Fruit fly (Drosophila melanogaster) whole organism, prepupa: Measurements from ENCODE around the gene CG18754.

ENCODE experiments used
- Blimp-1 ChIP-seq: fragments of 200-800 bp; sonication (Bioruptor generic); optimal IDR thresholded peaks from 3 replicates; lab custom pipeline; 2017; ENCODE audit warnings: missing biosample characterization, missing genetic modification characterization, mild to moderate bottlenecking, moderate library complexity, missing genetic modification reagents
- CG10631 ChIP-seq: fragments of 200-800 bp; sonication (Bioruptor generic); optimal IDR thresholded peaks from 2 replicates; lab custom pipeline; 2016; ENCODE audit warnings: missing biosample characterization, missing genetic modification characterization
- CG10669 ChIP-seq: fragments of 200-800 bp; sonication (Bioruptor generic); optimal IDR thresholded peaks from 3 replicates; lab custom pipeline; 2018; ENCODE audit warnings: missing biosample characterization, mild to moderate bottlenecking, missing genetic modification characterization, moderate library complexity
- CG11294 ChIP-seq: fragments of 200-800 bp; sonication (Bioruptor generic); IDR thresholded peaks from 2 replicates; pipeline ENCODE4 v1.3.6; 2022; ENCODE audit warnings: missing biosample characterization, missing genetic modification characterization
- CG11762 ChIP-seq: fragments of 200-800 bp; sonication (Bioruptor generic); optimal IDR thresholded peaks from 3 replicates; lab custom pipeline; 2016; ENCODE audit warnings: missing biosample characterization, missing genetic modification characterization; ENCODE audit not compliant: insufficient read depth
- CG11902 ChIP-seq: fragments of 200-800 bp; sonication (Bioruptor generic); optimal IDR thresholded peaks from 3 replicates; lab custom pipeline; 2016; ENCODE audit warnings: missing biosample characterization, missing genetic modification characterization
- CG15336 ChIP-seq: fragments of 200-800 bp; sonication (Bioruptor generic); IDR thresholded peaks from 2 replicates; pipeline ENCODE4 v1.3.6; 2022; ENCODE audit warnings: missing biosample characterization, missing genetic modification characterization
- CG31627 ChIP-seq: fragments of 200-800 bp; sonication (Bioruptor generic); optimal IDR thresholded peaks from 3 replicates; lab custom pipeline; 2016; ENCODE audit warnings: missing biosample characterization, missing genetic modification characterization
- CG3919 ChIP-seq: fragments of 200-800 bp; sonication (Bioruptor generic); optimal IDR thresholded peaks from 3 replicates; lab custom pipeline; 2016; ENCODE audit warnings: missing biosample characterization, missing genetic modification characterization
- CG4318 ChIP-seq: fragments of 200-800 bp; sonication (Bioruptor generic); optimal IDR thresholded peaks from 3 replicates; lab custom pipeline; 2017; ENCODE audit warnings: missing biosample characterization, mild to moderate bottlenecking, missing genetic modification characterization
- CG6163 ChIP-seq: fragments of 200-800 bp; sonication (Bioruptor generic); IDR thresholded peaks from 3 replicates; pipeline ENCODE4 v1.3.6; 2022; ENCODE audit warnings: missing biosample characterization, missing genetic modification characterization
- CG6276 ChIP-seq: fragments of 200-800 bp; sonication (Bioruptor generic); optimal IDR thresholded peaks from 2 replicates; lab custom pipeline; 2017; ENCODE audit warnings: missing biosample characterization, mild to moderate bottlenecking, missing genetic modification characterization
- CG6792 ChIP-seq: fragments of 200-800 bp; sonication (Bioruptor generic); optimal IDR thresholded peaks from 3 replicates; lab custom pipeline; 2016; ENCODE audit warnings: missing biosample characterization, missing genetic modification characterization
- CG6808 ChIP-seq: fragments of 200-800 bp; sonication (Bioruptor generic); optimal IDR thresholded peaks from 3 replicates; lab custom pipeline; 2017; ENCODE audit warnings: missing biosample characterization, missing genetic modification characterization, mild to moderate bottlenecking, moderate library complexity, missing genetic modification reagents
- CG6854 ChIP-seq: fragments of 200-800 bp; sonication (Bioruptor generic); optimal IDR thresholded peaks from 2 replicates; lab custom pipeline; 2017; ENCODE audit warnings: missing biosample characterization, mild to moderate bottlenecking, missing genetic modification characterization
- CG8119 ChIP-seq: fragments of 200-800 bp; sonication (Bioruptor generic); IDR thresholded peaks from 3 replicates; pipeline ENCODE4 v1.3.6; 2022; ENCODE audit warnings: missing biosample characterization, missing genetic modification characterization
- CG8319 ChIP-seq: fragments of 200-800 bp; sonication (Bioruptor generic); optimal IDR thresholded peaks from 3 replicates; lab custom pipeline; 2016; ENCODE audit warnings: missing biosample characterization, missing genetic modification characterization
- CG8632 ChIP-seq: fragments of 200-800 bp; sonication (Bioruptor generic); optimal IDR thresholded peaks from 3 replicates; lab custom pipeline; 2016; ENCODE audit warnings: missing biosample characterization, missing genetic modification characterization
- CG9139 ChIP-seq: fragments of 200-800 bp; sonication (Bioruptor generic); optimal IDR thresholded peaks from 3 replicates; lab custom pipeline; 2017; ENCODE audit warnings: missing biosample characterization, mild to moderate bottlenecking, missing genetic modification characterization
- Eip75B ChIP-seq: fragments of 200-800 bp; sonication (Bioruptor generic); optimal IDR thresholded peaks from 3 replicates; lab custom pipeline; 2016; ENCODE audit warnings: missing biosample characterization, missing genetic modification characterization
- Eip78C ChIP-seq: fragments of 200-800 bp; sonication (Bioruptor generic); peaks from one replicate; lab custom pipeline; 2016; ENCODE audit warnings: missing biosample characterization, missing genetic modification characterization
- Eip93F ChIP-seq: fragments of 200-800 bp; sonication (Bioruptor generic); optimal IDR thresholded peaks from 2 replicates; lab custom pipeline; 2016; ENCODE audit warnings: missing biosample characterization, mild to moderate bottlenecking, missing genetic modification characterization
- Ets21C ChIP-seq: fragments of 200-800 bp; sonication (Bioruptor generic); optimal IDR thresholded peaks from 3 replicates; lab custom pipeline; 2016; ENCODE audit warnings: missing biosample characterization, missing genetic modification characterization
- Ets96B ChIP-seq: fragments of 200-800 bp; optimal IDR thresholded peaks from 2 replicates; lab custom pipeline; 2019; ENCODE audit warnings: missing biosample characterization, mild to moderate bottlenecking, missing genetic modification characterization, moderate library complexity
- Gug ChIP-seq: fragments of 200-800 bp; sonication (Bioruptor generic); IDR thresholded peaks from 2 replicates; pipeline ENCODE4 v1.3.6; 2022; ENCODE audit warnings: missing biosample characterization, missing genetic modification characterization
- Hr38 ChIP-seq: sonication (Bioruptor generic); optimal IDR thresholded peaks from 2 replicates; lab custom pipeline; 2016; ENCODE audit warnings: missing biosample characterization, missing genetic modification characterization
- Smox ChIP-seq: fragments of 200-800 bp; sonication (Bioruptor generic); optimal IDR thresholded peaks from 3 replicates; lab custom pipeline; 2016; ENCODE audit warnings: missing biosample characterization, missing genetic modification characterization
- Sox14 ChIP-seq: fragments of 200-800 bp; sonication (Bioruptor generic); optimal IDR thresholded peaks from 3 replicates; lab custom pipeline; 2016; ENCODE audit warnings: missing biosample characterization, missing genetic modification characterization
- Sox15 ChIP-seq: fragments of 200-800 bp; sonication (Bioruptor generic); optimal IDR thresholded peaks from 3 replicates; lab custom pipeline; 2016; ENCODE audit warnings: missing biosample characterization, missing genetic modification characterization
- achi ChIP-seq: fragments of 200-800 bp; sonication (Bioruptor generic); optimal IDR thresholded peaks from 3 replicates; lab custom pipeline; 2016; ENCODE audit warnings: missing biosample characterization, missing genetic modification characterization
- cyc ChIP-seq: fragments of 200-800 bp; sonication (Bioruptor generic); optimal IDR thresholded peaks from 3 replicates; lab custom pipeline; 2016; ENCODE audit warnings: missing biosample characterization, missing genetic modification characterization
- esn ChIP-seq: fragments of 200-800 bp; sonication (Bioruptor generic); optimal IDR thresholded peaks from 2 replicates; lab custom pipeline; 2016; ENCODE audit warnings: missing biosample characterization, mild to moderate bottlenecking, missing genetic modification characterization, moderate library complexity
- fd85E ChIP-seq: fragments of 200-800 bp; sonication (Bioruptor generic); optimal IDR thresholded peaks from 3 replicates; lab custom pipeline; 2016; ENCODE audit warnings: missing biosample characterization, missing genetic modification characterization
- fkh ChIP-seq: fragments of 200-800 bp; sonication (Bioruptor generic); optimal IDR thresholded peaks from 3 replicates; lab custom pipeline; 2017; ENCODE audit warnings: missing biosample characterization, mild to moderate bottlenecking, missing genetic modification characterization, moderate library complexity
- lz ChIP-seq: fragments of 200-800 bp; sonication (Bioruptor generic); optimal IDR thresholded peaks from 3 replicates; lab custom pipeline; 2016; ENCODE audit warnings: missing biosample characterization, missing genetic modification characterization
- net ChIP-seq: fragments of 200-800 bp; sonication (Bioruptor generic); optimal IDR thresholded peaks from 3 replicates; lab custom pipeline; 2016; ENCODE audit warnings: missing biosample characterization, missing genetic modification characterization
- pdm3 ChIP-seq: fragments of 200-800 bp; sonication (Bioruptor generic); optimal IDR thresholded peaks from 3 replicates; lab custom pipeline; 2016; ENCODE audit warnings: missing biosample characterization, missing genetic modification characterization
- salr ChIP-seq, 2 experiments: fragments of 200-800 bp; sonication (Bioruptor generic); optimal IDR thresholded peaks; 3 replicates each; lab custom pipeline; 2016 to 2018; ENCODE audit warnings: missing biosample characterization in 2 of 2, missing genetic modification characterization in 2 of 2, mild to moderate bottlenecking in 1 of 2
- svp ChIP-seq: fragments of 200-800 bp; sonication (Bioruptor generic); peaks from one replicate; lab custom pipeline; 2016; ENCODE audit warnings: missing biosample characterization, missing genetic modification characterization
- topi ChIP-seq: fragments of 200-800 bp; sonication (Bioruptor generic); optimal IDR thresholded peaks from 3 replicates; lab custom pipeline; 2016; ENCODE audit warnings: missing biosample characterization, missing genetic modification characterization
- vri ChIP-seq: fragments of 200-800 bp; sonication (Bioruptor generic); optimal IDR thresholded peaks from 3 replicates; lab custom pipeline; 2016; ENCODE audit warnings: missing biosample characterization, mild to moderate bottlenecking, missing genetic modification characterization

The CG18754 gene

DNA sequence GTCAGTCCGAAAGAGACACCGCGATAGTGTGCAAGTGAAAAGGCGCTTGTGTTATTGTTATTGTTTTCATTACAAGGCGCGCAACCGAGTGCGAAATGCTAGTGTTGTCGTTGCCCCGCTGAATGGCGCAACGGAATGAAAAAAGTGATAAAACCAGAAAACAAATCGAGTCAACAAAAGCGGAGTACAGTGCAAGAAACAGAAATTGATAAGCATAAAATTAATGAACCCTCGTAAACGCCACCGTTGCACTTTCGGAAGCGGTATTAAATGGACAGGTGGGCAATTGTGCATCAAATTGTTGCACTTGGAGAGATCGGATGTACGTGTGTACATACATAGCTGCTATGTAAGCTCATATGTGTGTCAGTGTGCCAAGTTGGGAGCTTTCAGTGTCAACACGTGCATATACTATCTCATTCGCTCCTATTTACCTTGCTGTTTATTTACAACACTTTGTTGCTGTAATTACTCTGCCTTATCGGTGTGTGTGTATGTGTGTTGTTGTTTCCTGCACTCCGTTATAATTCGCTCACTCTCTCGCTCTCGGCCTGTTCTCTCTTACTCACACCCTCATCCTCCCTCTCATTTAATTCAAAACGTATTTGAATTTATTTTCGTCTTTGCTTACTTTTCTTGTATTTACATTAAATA, 39.7 kb downstream of the CG18754 start (continued):
- peak; percentile 6 for TF ChIP-seq Ets21C
- TF ChIP-seq achi (GFP tag; lab: Kevin White, UChicago): peak; percentile 21
- peak; percentile 46 for TF ChIP-seq CG9139 (GFP tag; lab: Kevin White, UChicago)
- TF ChIP-seq CG6808: peak; percentile 59
- TF ChIP-seq fd85E (GFP tag; lab: Kevin White, UChicago): no peak
- no peak for TF ChIP-seq CG31627
- no peak for TF ChIP-seq cyc (GFP tag; lab: Kevin White, UChicago)
- peak; percentile 10; the same call in 1 of the 2 replicates for TF ChIP-seq CG11294 (GFP tag; lab: Robert Waterston, UW)
- peak; percentile 52; the same call in 1 of the 2 replicates for TF ChIP-seq Gug (GFP tag; lab: Robert Waterston, UW)
- TF ChIP-seq CG6854: peak; percentile 6
- peak; percentile 71 for TF ChIP-seq CG15336 (GFP tag; lab: Robert Waterston, UW)
- peak; percentile 26 for TF ChIP-seq pdm3
- peak; percentile 36 for TF ChIP-seq CG10669 (GFP tag; lab: Kevin White, UChicago)
- TF ChIP-seq Blimp-1: no peak
- no peak for TF ChIP-seq CG4318 (GFP tag; lab: Kevin White, UChicago)
- TF ChIP-seq, all 60 proteins: peak for 43

DNA sequence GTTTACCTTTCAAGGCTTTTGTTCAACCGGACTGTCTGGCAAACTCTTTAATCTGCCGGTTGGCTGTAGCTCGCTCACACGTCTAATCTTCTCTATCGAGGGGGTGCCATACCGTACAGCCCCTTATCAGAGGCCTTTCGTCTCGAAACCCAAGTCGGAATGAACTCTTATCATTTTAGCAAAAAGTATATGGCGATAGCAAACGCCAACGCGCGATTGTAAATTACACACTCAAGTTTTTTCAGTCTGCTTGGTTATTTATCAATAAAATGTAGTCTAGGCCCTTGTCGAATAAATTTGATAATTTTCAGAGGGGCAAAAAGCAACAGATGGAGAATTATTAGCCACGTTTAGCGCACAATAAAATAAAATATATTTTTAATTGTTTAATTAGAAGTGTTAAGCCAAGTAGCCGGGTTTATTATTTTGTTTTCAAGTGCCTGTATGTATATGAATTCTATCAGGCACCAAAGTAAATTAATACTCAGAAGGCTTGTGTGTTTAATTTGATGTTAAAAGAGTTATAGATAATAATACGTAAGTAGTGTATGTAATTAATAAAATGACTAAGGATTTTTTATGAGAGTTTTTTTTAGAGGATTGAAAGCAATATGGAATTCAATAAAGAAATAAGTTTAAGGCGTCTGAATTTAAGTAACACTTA, 41.1 kb downstream of the CG18754 start:
- TF ChIP-seq vri (peak; percentile 72), CG11902 (no peak), fkh (GFP tag; lab: Kevin White, UChicago) (peak; percentile 34), CG8632 (GFP tag; lab: Kevin White, UChicago) (no peak), salr (GFP tag; optimal IDR thresholded peaks at IDR 0.05; lab: Kevin White, UChicago) (no peak), CG6163 (GFP tag; lab: Robert Waterston, UW) (no peak), Eip78C (GFP tag; lab: Kevin White, UChicago) (peak; percentile 1), svp (GFP tag; lab: Kevin White, UChicago) (peak; percentile 83), Eip93F (GFP tag; lab: Kevin White, UChicago) (peak; percentile 75)

DNA sequence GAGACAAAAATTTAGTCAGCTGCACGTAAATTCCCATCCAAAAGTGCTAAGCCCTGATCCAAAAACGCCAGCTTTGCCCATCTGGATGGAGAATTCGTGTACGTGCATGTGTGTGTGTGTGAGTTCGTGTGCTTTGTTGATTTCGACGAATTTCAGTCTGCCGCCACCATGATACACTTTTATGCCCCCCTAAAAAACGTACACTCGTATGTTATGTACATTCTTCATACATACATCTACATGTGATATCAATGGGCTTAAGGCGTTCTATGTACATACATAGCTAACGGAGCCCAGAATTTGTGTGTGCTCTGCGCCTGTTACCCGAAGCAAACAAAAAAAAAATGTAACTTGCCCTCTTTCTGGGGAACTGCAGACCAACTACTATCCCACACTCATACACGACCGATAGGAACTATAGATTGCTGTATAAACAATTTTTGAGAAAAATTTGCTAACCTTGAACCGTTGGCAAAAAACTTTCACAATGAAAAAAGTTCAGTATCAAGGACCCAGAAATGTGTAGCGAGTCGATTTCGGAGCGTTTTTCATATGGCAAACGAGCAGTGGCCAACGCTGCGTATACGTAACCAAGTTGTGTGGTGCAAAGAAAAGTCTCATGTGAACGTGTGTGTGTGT, 42.0 kb downstream of the CG18754 start:
- TF ChIP-seq CG3919 (no peak), CG11294 (GFP tag; lab: Robert Waterston, UW) (no peak), fkh (GFP tag; lab: Kevin White, UChicago) (peak; percentile 92), Ets96B (tag; lab: Kevin White, UChicago) (no peak), CG6276 (no peak), Eip78C (GFP tag; lab: Kevin White, UChicago) (peak; percentile 42), svp (GFP tag; lab: Kevin White, UChicago) (peak; percentile 74), Blimp-1 (no peak), CG11762 (GFP tag; lab: Kevin White, UChicago) (no peak), vri (peak; percentile 44), achi (GFP tag; lab: Kevin White, UChicago) (no peak)

DNA sequence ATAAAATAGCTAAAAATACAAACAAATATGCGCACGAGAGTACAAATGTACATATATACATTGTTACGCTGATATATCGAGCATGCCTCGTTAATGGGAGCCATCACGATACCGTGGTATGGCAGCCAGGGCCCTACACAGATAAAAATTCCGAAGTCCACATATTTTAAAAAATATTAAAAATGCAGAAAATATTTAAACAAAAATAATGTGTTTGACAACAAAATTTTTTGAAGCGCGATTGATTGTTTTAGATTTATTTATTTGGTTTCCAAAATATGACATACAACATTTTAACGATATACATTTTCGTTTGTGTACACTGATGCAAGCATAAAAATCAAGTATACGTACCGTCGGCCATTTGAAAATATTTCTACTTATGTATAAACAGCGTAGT, 42.9 kb downstream of the CG18754 start:
- TF ChIP-seq Ets21C (peak; percentile 29), fd85E (GFP tag; lab: Kevin White, UChicago) (peak; percentile 20), CG9139 (GFP tag; lab: Kevin White, UChicago) (no peak), CG6792 (GFP tag; lab: Kevin White, UChicago) (peak; percentile 61), lz (GFP tag; lab: Kevin White, UChicago) (peak; percentile 59), Eip93F (GFP tag; lab: Kevin White, UChicago) (no peak), Smox (peak; percentile 65), CG8119 (peak; percentile 82), CG10669 (GFP tag; lab: Kevin White, UChicago) (peak; percentile 55), Hr38 (GFP tag; lab: Kevin White, UChicago) (no peak), CG10631 (peak; percentile 60), achi (GFP tag; lab: Kevin White, UChicago) (peak; percentile 69), esn (GFP tag; lab: Kevin White, UChicago) (peak; percentile 78), Sox15 (GFP tag; lab: Kevin White, UChicago) (peak; percentile 43), Gug (GFP tag; lab: Robert Waterston, UW) (peak; percentile 81), Eip78C (GFP tag; lab: Kevin White, UChicago) (peak; percentile 93), topi (peak; percentile 62), Eip75B (GFP tag; lab: Kevin White, UChicago) (peak; percentile 67), CG6276 (peak; percentile 75), net (peak; percentile 79), pdm3 (peak; percentile 74), CG11762 (GFP tag; lab: Kevin White, UChicago) (peak; percentile 5), CG6808 (peak; percentile 61), CG8319 (GFP tag; lab: Kevin White, UChicago) (peak; percentile 43), Sox14 (GFP tag; lab: Kevin White, UChicago) (peak; percentile 66), CG3919 (peak; percentile 65)
